Worm (Caenorhabditis elegans) whole organism, late embryonic: Measurements from ENCODE around the gene F58D2.3.

Experiments used
- C38D4.7 ChIP-seq: fragments of 200-800 bp; sonication (Bioruptor generic); optimal IDR thresholded peaks from 2 replicates; lab custom pipeline; 2018; ENCODE audit warnings: mild to moderate bottlenecking, missing genetic modification characterization, moderate library complexity, missing compliant biosample characterization
- F13H6.1 ChIP-seq: sonication (generic microtip); optimal IDR thresholded peaks from 2 replicates; lab custom pipeline; 2016; ENCODE audit warnings: missing genetic modification characterization, missing compliant biosample characterization
- K09A11.1 ChIP-seq: sonication (generic microtip); optimal IDR thresholded peaks from 2 replicates; lab custom pipeline; 2017; ENCODE audit warnings: antibody characterized with exemption, mild to moderate bottlenecking, missing genetic modification characterization, missing compliant biosample characterization; ENCODE audit not compliant: insufficient read depth
- ahr-1 ChIP-seq: sonication (generic microtip); optimal IDR thresholded peaks from 2 replicates; lab custom pipeline; 2016; ENCODE audit warnings: missing genetic modification characterization, missing compliant biosample characterization
- ceh-19 ChIP-seq: fragments of 200-800 bp; sonication (Bioruptor generic); optimal IDR thresholded peaks from 2 replicates; lab custom pipeline; 2018; ENCODE audit warnings: mild to moderate bottlenecking, missing genetic modification characterization, missing compliant biosample characterization
- ceh-2 ChIP-seq: sonication (generic microtip); optimal IDR thresholded peaks from 2 replicates; lab custom pipeline; 2016; ENCODE audit warnings: missing genotype, missing genetic modification characterization, missing compliant biosample characterization
- ceh-22 ChIP-seq: sonication (generic microtip); optimal IDR thresholded peaks from 2 replicates; lab custom pipeline; 2017; ENCODE audit warnings: missing biosample characterization, missing genetic modification characterization
- ceh-24 ChIP-seq: sonication (generic microtip); optimal IDR thresholded peaks from 2 replicates; lab custom pipeline; 2016; ENCODE audit warnings: mild to moderate bottlenecking, missing genetic modification characterization, missing compliant biosample characterization
- ceh-30 ChIP-seq: fragments of 150-350 bp; optimal IDR thresholded peaks from 2 replicates; lab custom pipeline; 2014; ENCODE audit warnings: missing biosample characterization, missing genetic modification characterization
- ceh-31 ChIP-seq: sonication (generic microtip); optimal IDR thresholded peaks from 2 replicates; lab custom pipeline; 2016; ENCODE audit warnings: missing genetic modification characterization, missing compliant biosample characterization
- dmd-4 ChIP-seq: sonication (generic microtip); optimal IDR thresholded peaks from 2 replicates; lab custom pipeline; 2016; ENCODE audit warnings: borderline replicate concordance, missing genetic modification characterization, missing compliant biosample characterization
- dve-1 ChIP-seq: sonication (generic microtip); optimal IDR thresholded peaks from 2 replicates; lab custom pipeline; 2017; ENCODE audit warnings: antibody characterized with exemption, mild to moderate bottlenecking, missing genetic modification characterization, missing compliant biosample characterization
- ets-4 ChIP-seq: sonication (generic microtip); optimal IDR thresholded peaks from 2 replicates; lab custom pipeline; 2016; ENCODE audit warnings: missing genetic modification characterization, missing compliant biosample characterization
- eyg-1 ChIP-seq: sonication (generic microtip); optimal IDR thresholded peaks from 2 replicates; lab custom pipeline; 2016; ENCODE audit warnings: missing genotype, missing genetic modification characterization, missing compliant biosample characterization
- fkh-6 ChIP-seq: sonication (generic microtip); optimal IDR thresholded peaks from 2 replicates; lab custom pipeline; 2016; ENCODE audit warnings: missing genetic modification characterization, missing compliant biosample characterization
- hlh-13 ChIP-seq: fragments of 200-800 bp; sonication (Bioruptor generic); optimal IDR thresholded peaks from 2 replicates; lab custom pipeline; 2018; ENCODE audit warnings: mild to moderate bottlenecking, missing genetic modification characterization, missing compliant biosample characterization
- hlh-15 ChIP-seq: sonication (generic microtip); optimal IDR thresholded peaks from 2 replicates; lab custom pipeline; 2016; ENCODE audit warnings: missing genetic modification characterization, missing compliant biosample characterization
- hlh-30 ChIP-seq: sonication (generic microtip); optimal IDR thresholded peaks from 2 replicates; lab custom pipeline; 2017; ENCODE audit warnings: antibody characterized with exemption, missing genetic modification characterization, missing compliant biosample characterization; ENCODE audit not compliant: insufficient read depth
- hlh-8 ChIP-seq: sonication (generic microtip); optimal IDR thresholded peaks from 2 replicates; lab custom pipeline; 2016; ENCODE audit warnings: missing genotype, missing genetic modification characterization, missing compliant biosample characterization
- lim-6 ChIP-seq: sonication (generic microtip); optimal IDR thresholded peaks from 2 replicates; lab custom pipeline; 2016; ENCODE audit warnings: missing genetic modification characterization, missing compliant biosample characterization
- lin-11 ChIP-seq: fragments of 200-800 bp; sonication (Bioruptor generic); optimal IDR thresholded peaks from 2 replicates; lab custom pipeline; 2018; ENCODE audit warnings: mild to moderate bottlenecking, missing genetic modification characterization, missing compliant biosample characterization
- nfya-1 ChIP-seq: sonication (generic microtip); optimal IDR thresholded peaks from 2 replicates; lab custom pipeline; 2017; ENCODE audit warnings: missing genetic modification characterization, mild to moderate bottlenecking, missing compliant biosample characterization, antibody characterized with exemption, moderate library complexity
- nhr-232 ChIP-seq: sonication (generic microtip); optimal IDR thresholded peaks from 2 replicates; lab custom pipeline; 2016; ENCODE audit warnings: missing genetic modification characterization, missing compliant biosample characterization
- npax-4 ChIP-seq: sonication (generic microtip); optimal IDR thresholded peaks from 2 replicates; lab custom pipeline; 2016; ENCODE audit warnings: missing genetic modification characterization, missing compliant biosample characterization
- odd-2 ChIP-seq: sonication (generic microtip); optimal IDR thresholded peaks from 2 replicates; lab custom pipeline; 2017; ENCODE audit warnings: antibody characterized with exemption, mild to moderate bottlenecking, missing genetic modification characterization, missing compliant biosample characterization
- pax-1 ChIP-seq: fragments of 150-350 bp; optimal IDR thresholded peaks from 2 replicates; lab custom pipeline; 2014; ENCODE audit warnings: missing biosample characterization, missing genetic modification characterization
- pha-2 ChIP-seq: sonication (generic microtip); optimal IDR thresholded peaks from 2 replicates; lab custom pipeline; 2017; ENCODE audit warnings: mild to moderate bottlenecking, missing genetic modification characterization, missing compliant biosample characterization
- pha-4 ChIP-seq: fragments of 150-350 bp; optimal IDR thresholded peaks from 2 replicates; lab custom pipeline; 2018; ENCODE audit warnings: missing biosample characterization, missing genetic modification reagents, missing genetic modification characterization
- pqm-1 ChIP-seq: sonication (generic microtip); optimal IDR thresholded peaks from 2 replicates; lab custom pipeline; 2016; ENCODE audit warnings: missing genetic modification characterization, missing compliant biosample characterization
- rnt-1 ChIP-seq: sonication (generic microtip); optimal IDR thresholded peaks from 2 replicates; lab custom pipeline; 2016; ENCODE audit warnings: missing genetic modification characterization, missing compliant biosample characterization
- sdc-2 ChIP-seq: sonication (generic microtip); optimal IDR thresholded peaks from 2 replicates; lab custom pipeline; 2016; ENCODE audit warnings: missing genotype, missing genetic modification characterization, missing compliant biosample characterization
- sox-4 ChIP-seq: sonication (generic microtip); optimal IDR thresholded peaks from 2 replicates; lab custom pipeline; 2017; ENCODE audit warnings: mild to moderate bottlenecking, missing genetic modification characterization, inconsistent platforms, missing compliant biosample characterization
- syd-9 ChIP-seq: sonication (generic microtip); optimal IDR thresholded peaks from 2 replicates; lab custom pipeline; 2016; ENCODE audit warnings: mild to moderate bottlenecking, missing genetic modification characterization, moderate library complexity, missing compliant biosample characterization
- tbx-7 ChIP-seq: sonication (generic microtip); optimal IDR thresholded peaks from 2 replicates; lab custom pipeline; 2016; ENCODE audit warnings: missing genotype, missing genetic modification characterization, missing compliant biosample characterization
- unc-42 ChIP-seq: sonication (generic microtip); optimal IDR thresholded peaks from 2 replicates; lab custom pipeline; 2016; ENCODE audit warnings: missing genotype, missing genetic modification characterization, missing compliant biosample characterization
- unc-55 ChIP-seq: sonication (generic microtip); optimal IDR thresholded peaks from 2 replicates; lab custom pipeline; 2017; ENCODE audit warnings: missing biosample characterization, missing genetic modification reagents, missing genetic modification characterization
- unc-86 ChIP-seq: sonication (generic microtip); optimal IDR thresholded peaks from 2 replicates; lab custom pipeline; 2016; ENCODE audit warnings: missing genetic modification characterization, missing compliant biosample characterization
- ztf-16 ChIP-seq: sonication (generic microtip); optimal IDR thresholded peaks from 2 replicates; lab custom pipeline; 2017; ENCODE audit warnings: missing genetic modification characterization, missing compliant biosample characterization

F58D2.3 gene

DNA sequence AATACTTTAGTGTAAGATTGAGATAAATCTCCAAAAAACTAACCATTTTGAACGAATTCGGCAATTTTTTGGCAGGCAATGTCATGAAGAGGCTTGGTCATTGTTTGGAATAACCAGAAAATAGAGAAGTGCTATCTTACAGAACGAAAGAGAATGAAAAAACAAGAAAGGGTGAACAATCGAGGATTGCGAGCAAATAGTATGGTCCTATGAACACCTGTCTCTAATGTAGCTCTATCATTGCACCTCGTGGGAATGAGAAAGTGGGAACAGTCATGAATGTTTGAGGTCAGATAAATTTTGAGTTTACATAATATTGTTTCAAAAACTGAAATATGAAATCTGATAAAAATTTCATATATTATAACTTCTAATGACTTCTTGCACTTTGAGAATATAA, 16.7 kb upstream of the F58D2.3 start, which contains the start of gene C48D1.1:
Gene C48D1.1 (minus strand): TSS at position 101 of the 400 bp plus-strand sequence.
- TF ChIP-seq hlh-30 (tag; lab: Kevin White, UChicago) (no peak), lin-11 (no peak), ets-4 (tag; lab: Kevin White, UChicago) (no peak), fkh-6 (tag; lab: Kevin White, UChicago) (no peak), odd-2 (tag; lab: Kevin White, UChicago) (no peak), hlh-8 (tag; lab: Kevin White, UChicago) (no peak), pha-4 (no peak), syd-9 (no peak), eyg-1 (tag; lab: Kevin White, UChicago) (no peak), ceh-30 (no peak), ceh-2 (tag; lab: Kevin White, UChicago) (no peak)
- TF ChIP-seq, all 69 proteins: peak for 0

- TF ChIP-seq tbx-7 (tag; lab: Kevin White, UChicago) (no peak), nhr-232 (tag; lab: Kevin White, UChicago) (no peak), unc-86 (tag; lab: Kevin White, UChicago) (no peak), sdc-2 (tag; lab: Kevin White, UChicago) (no peak), unc-55 (no peak), hlh-15 (tag; lab: Kevin White, UChicago) (no peak), ztf-16 (tag; lab: Kevin White, UChicago) (no peak), hlh-8 (tag; lab: Kevin White, UChicago) (no peak), dmd-4 (no peak), pqm-1 (tag; lab: Kevin White, UChicago) (no peak)
These were observed 12.6 kb upstream of the F58D2.3 start, which contains the start of gene F58D2.5 for ce11 chrIV:13193239-13193638. F58D2.5 (minus strand) TSS chrIV:13193339.

DNA sequence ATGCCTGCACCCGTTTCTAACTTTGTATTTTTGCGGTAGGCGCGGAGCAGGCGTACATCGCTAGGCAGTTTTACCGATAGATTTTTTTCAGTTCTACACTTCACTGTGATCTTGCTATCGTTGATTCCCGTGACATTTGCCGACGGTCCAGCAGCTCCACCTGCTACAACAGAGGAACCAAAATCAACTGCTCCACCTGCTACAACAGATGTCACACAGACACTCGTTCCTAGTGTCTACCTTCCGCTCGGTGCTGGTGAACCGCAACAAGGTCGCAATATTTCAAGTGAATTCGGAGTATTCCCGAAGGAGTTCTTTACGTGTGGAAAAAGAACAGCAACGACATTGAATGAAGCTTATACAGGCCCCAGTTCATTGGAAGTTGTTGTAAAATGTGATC, 9.5 kb upstream of the F58D2.3 start:
- TF ChIP-seq syd-9 = no peak
- no peak for TF ChIP-seq ceh-24 (tag; lab: Kevin White, UChicago)
- no peak for TF ChIP-seq ceh-19 (GFP tag; lab: Kevin White, UChicago)
- no peak for TF ChIP-seq F13H6.1 (tag; lab: Kevin White, UChicago)
- no peak for TF ChIP-seq pax-1 (tag; lab: Kevin White, UChicago)
- no peak for TF ChIP-seq npax-4 (tag; lab: Kevin White, UChicago)
- no peak for TF ChIP-seq hlh-8 (tag; lab: Kevin White, UChicago)
- no peak for TF ChIP-seq tbx-7 (tag; lab: Kevin White, UChicago)
- TF ChIP-seq sox-4 (tag; lab: Kevin White, UChicago) = no peak
- TF ChIP-seq ahr-1 (tag; lab: Kevin White, UChicago) = no peak
- no peak for TF ChIP-seq pha-2 (tag; lab: Kevin White, UChicago)
- TF ChIP-seq K09A11.1 = no peak
- TF ChIP-seq dve-1 (tag; lab: Kevin White, UChicago) = no peak
- TF ChIP-seq unc-42 = no peak
- TF ChIP-seq ceh-31 = no peak
- TF ChIP-seq rnt-1 = no peak

ce11 chrIV:13189467-13189866, 8.8 kb upstream of the F58D2.3 start, which contains the start of gene F58D2.2:
F58D2.2 (plus strand) TSS chrIV:13189767.
- no peak for TF ChIP-seq hlh-13 (GFP tag; lab: Kevin White, UChicago)
- no peak for TF ChIP-seq odd-2 (tag; lab: Kevin White, UChicago)
- no peak for TF ChIP-seq nhr-232 (tag; lab: Kevin White, UChicago)
- TF ChIP-seq nfya-1 (tag; lab: Kevin White, UChicago) = no peak
- TF ChIP-seq C38D4.7 (GFP tag; lab: Kevin White, UChicago) = no peak
- TF ChIP-seq lim-6 = no peak
- TF ChIP-seq lin-11 = no peak
- no peak for TF ChIP-seq ceh-22 (tag; lab: Kevin White, UChicago)
- TF ChIP-seq hlh-15 (tag; lab: Kevin White, UChicago) = no peak
- TF ChIP-seq, all 69 proteins: peak for 0
